Fruit fly (Drosophila melanogaster) whole organism, embryonic: ENCODE results near the gene Ykt6.

Source experiments
- ATbp ChIP-seq: fragments of 200-800 bp; sonication (Bioruptor generic); optimal IDR thresholded peaks from 2 replicates; lab custom pipeline; 2017; ENCODE audit warnings: missing biosample characterization, mild to moderate bottlenecking, missing genetic modification characterization, missing genetic modification reagents
- Aef1 ChIP-seq: fragments of 200-800 bp; sonication (Bioruptor generic); IDR thresholded peaks from 3 replicates; pipeline ENCODE4 v1.3.6; 2022; ENCODE audit warnings: missing biosample characterization, missing genetic modification characterization
- B-H2 ChIP-seq: fragments of 200-800 bp; sonication (Bioruptor generic); optimal IDR thresholded peaks from 2 replicates; lab custom pipeline; 2018; ENCODE audit warnings: missing biosample characterization, mild to moderate bottlenecking, missing genetic modification characterization
- CG1024 ChIP-seq: fragments of 200-800 bp; sonication (Bioruptor generic); IDR thresholded peaks from 2 replicates; pipeline ENCODE4 v1.3.6; 2022; ENCODE audit warnings: missing biosample characterization, missing genetic modification characterization
- CG10267 ChIP-seq: fragments of 200-800 bp; sonication (Bioruptor generic); optimal IDR thresholded peaks from 2 replicates; lab custom pipeline; 2018; ENCODE audit warnings: missing biosample characterization, mild to moderate bottlenecking, missing genetic modification characterization, moderate library complexity
- CG10274 ChIP-seq: fragments of 200-800 bp; sonication (Bioruptor generic); optimal IDR thresholded peaks from 3 replicates; lab custom pipeline; 2017; ENCODE audit warnings: missing biosample characterization, mild to moderate bottlenecking, missing genetic modification characterization
- CG11085 ChIP-seq: fragments of 200-800 bp; sonication (Bioruptor generic); IDR thresholded peaks from 2 replicates; pipeline ENCODE4 v1.3.6; 2022; ENCODE audit warnings: missing biosample characterization, missing genetic modification characterization
- CG11723 ChIP-seq: fragments of 200-800 bp; sonication (Bioruptor generic); optimal IDR thresholded peaks from 2 replicates; lab custom pipeline; 2017; ENCODE audit warnings: missing biosample characterization, mild to moderate bottlenecking, missing genetic modification characterization
- CG13424 ChIP-seq: fragments of 200-800 bp; sonication (Bioruptor generic); optimal IDR thresholded peaks from 2 replicates; lab custom pipeline; 2019; ENCODE audit warnings: missing biosample characterization, mild to moderate bottlenecking, missing genetic modification characterization, moderate library complexity
- CG13624 ChIP-seq: fragments of 200-800 bp; sonication (Bioruptor generic); optimal IDR thresholded peaks from 2 replicates; lab custom pipeline; 2016; ENCODE audit warnings: missing biosample characterization, missing genetic modification characterization
- CG14710 ChIP-seq: fragments of 200-800 bp; sonication (Bioruptor generic); optimal IDR thresholded peaks from 3 replicates; lab custom pipeline; 2019; ENCODE audit warnings: missing biosample characterization, mild to moderate bottlenecking, missing genetic modification characterization, moderate library complexity
- CG15269 ChIP-seq: fragments of 200-800 bp; sonication (Bioruptor generic); optimal IDR thresholded peaks from 2 replicates; lab custom pipeline; 2018; ENCODE audit warnings: missing biosample characterization, mild to moderate bottlenecking, missing genetic modification characterization, moderate library complexity
- CG17359 ChIP-seq: fragments of 200-800 bp; sonication (Bioruptor generic); optimal IDR thresholded peaks from 3 replicates; lab custom pipeline; 2018; ENCODE audit warnings: missing biosample characterization, mild to moderate bottlenecking, missing genetic modification characterization, moderate library complexity
- CG17612 ChIP-seq: fragments of 200-800 bp; sonication (Bioruptor generic); IDR thresholded peaks from 2 replicates; pipeline ENCODE4 v1.3.6; 2022; ENCODE audit warnings: missing biosample characterization, missing genetic modification characterization
- CG2199 ChIP-seq: fragments of 200-800 bp; sonication (Bioruptor generic); IDR thresholded peaks from 3 replicates; pipeline ENCODE4 v1.3.6; 2022; ENCODE audit warnings: missing biosample characterization, missing genetic modification characterization
- CG30020 ChIP-seq: fragments of 200-800 bp; optimal IDR thresholded peaks from 2 replicates; lab custom pipeline; 2019; ENCODE audit warnings: missing biosample characterization, mild to moderate bottlenecking, missing genetic modification characterization, moderate library complexity
- CG4820 ChIP-seq: fragments of 200-800 bp; sonication (Bioruptor generic); optimal IDR thresholded peaks from 3 replicates; lab custom pipeline; 2016; ENCODE audit warnings: missing biosample characterization, missing genetic modification characterization
- CG6689 ChIP-seq: fragments of 200-800 bp; sonication (Bioruptor generic); IDR thresholded peaks from 2 replicates; pipeline ENCODE4 v1.3.6; 2022; ENCODE audit warnings: missing biosample characterization, missing genetic modification characterization
- CG7839 ChIP-seq: fragments of 200-800 bp; sonication (Bioruptor generic); optimal IDR thresholded peaks from 3 replicates; lab custom pipeline; 2018; ENCODE audit warnings: missing biosample characterization, mild to moderate bottlenecking, missing genetic modification characterization, moderate library complexity
- CG7928 ChIP-seq: fragments of 200-800 bp; sonication (Bioruptor generic); optimal IDR thresholded peaks from 2 replicates; lab custom pipeline; 2017; ENCODE audit warnings: missing biosample characterization, mild to moderate bottlenecking, missing genetic modification characterization
- CG9876 ChIP-seq: fragments of 200-800 bp; sonication (Bioruptor generic); optimal IDR thresholded peaks from 2 replicates; lab custom pipeline; 2016; ENCODE audit warnings: missing biosample characterization, missing genetic modification characterization
- Deaf1 ChIP-seq: fragments of 200-800 bp; optimal IDR thresholded peaks from 3 replicates; lab custom pipeline; 2019; ENCODE audit warnings: missing biosample characterization, mild to moderate bottlenecking, missing genetic modification characterization, moderate library complexity
- Doc3 ChIP-seq: fragments of 200-800 bp; sonication (Bioruptor generic); IDR thresholded peaks from 3 replicates; pipeline ENCODE4 v1.3.6; 2022; ENCODE audit warnings: missing biosample characterization, missing genetic modification characterization; ENCODE audit not compliant: partially characterized antibody
- Eip74EF ChIP-seq, 2 experiments: fragments of 200-800 bp in 1 of 2; fragments of >200 bp in 1 of 2; sonication (Bioruptor generic) in 1 of 2; optimal IDR thresholded peaks; 2 replicates each; lab custom pipeline; 2017 to 2019; ENCODE audit warnings: missing biosample characterization in 2 of 2, missing genetic modification characterization in 2 of 2, mild to moderate bottlenecking in 1 of 2, moderate library complexity in 1 of 2
- Hey ChIP-seq: fragments of 200-800 bp; sonication (Bioruptor generic); optimal IDR thresholded peaks from 3 replicates; lab custom pipeline; 2018; ENCODE audit warnings: missing biosample characterization, mild to moderate bottlenecking, missing genetic modification characterization
- MBD-R2 ChIP-seq: fragments of 200-800 bp; sonication (Bioruptor generic); IDR thresholded peaks from 2 replicates; pipeline ENCODE4 v1.3.6; 2022; ENCODE audit warnings: missing biosample characterization, missing genetic modification characterization
- Mes4 ChIP-seq: fragments of 200-800 bp; sonication (Bioruptor generic); optimal IDR thresholded peaks from 2 replicates; lab custom pipeline; 2016; ENCODE audit warnings: missing biosample characterization, missing genetic modification characterization
- NFAT ChIP-seq: fragments of 200-800 bp; sonication (Bioruptor generic); IDR thresholded peaks from 2 replicates; pipeline ENCODE4 v1.3.6; 2022; ENCODE audit warnings: missing biosample characterization, missing genetic modification characterization
- Oli ChIP-seq: fragments of 200-800 bp; sonication (Bioruptor generic); optimal IDR thresholded peaks from 2 replicates; lab custom pipeline; 2018; ENCODE audit warnings: missing biosample characterization, mild to moderate bottlenecking, missing genetic modification characterization, moderate library complexity
- Sox100B ChIP-seq: fragments of 200-800 bp; sonication (Bioruptor generic); optimal IDR thresholded peaks from 3 replicates; lab custom pipeline; 2018; ENCODE audit warnings: missing biosample characterization, mild to moderate bottlenecking, missing genetic modification characterization
- Vsx1 ChIP-seq: fragments of 200-800 bp; sonication (Bioruptor generic); optimal IDR thresholded peaks from 2 replicates; lab custom pipeline; 2017; ENCODE audit warnings: missing biosample characterization, mild to moderate bottlenecking, missing genetic modification characterization, missing genetic modification reagents
- Xbp1 ChIP-seq: fragments of 200-800 bp; sonication (Bioruptor generic); optimal IDR thresholded peaks from 3 replicates; lab custom pipeline; 2016; ENCODE audit warnings: missing biosample characterization, mild to moderate bottlenecking, missing genetic modification characterization
- bbx ChIP-seq: fragments of 200-800 bp; sonication (Bioruptor generic); IDR thresholded peaks from 2 replicates; pipeline ENCODE4 v1.3.6; 2022; ENCODE audit warnings: missing biosample characterization, missing genetic modification characterization; ENCODE audit not compliant: partially characterized antibody
- cg ChIP-seq: fragments of 200-800 bp; sonication (Bioruptor generic); optimal IDR thresholded peaks from 3 replicates; lab custom pipeline; 2019; ENCODE audit warnings: missing biosample characterization, mild to moderate bottlenecking, missing genetic modification characterization, moderate library complexity
- da ChIP-seq: fragments of 200-800 bp; sonication (Bioruptor generic); optimal IDR thresholded peaks from 2 replicates; lab custom pipeline; 2016; ENCODE audit warnings: missing biosample characterization, missing genetic modification characterization
- eyg ChIP-seq: fragments of 200-800 bp; sonication (Bioruptor generic); optimal IDR thresholded peaks from 3 replicates; lab custom pipeline; 2016; ENCODE audit warnings: missing biosample characterization, missing genetic modification characterization
- gem ChIP-seq: fragments of 200-800 bp; sonication (Bioruptor generic); optimal IDR thresholded peaks from 2 replicates; lab custom pipeline; 2019; ENCODE audit warnings: missing biosample characterization, mild to moderate bottlenecking, missing genetic modification characterization, moderate library complexity
- hbn ChIP-seq: fragments of 200-800 bp; sonication (Bioruptor generic); IDR thresholded peaks from 2 replicates; pipeline ENCODE4 v1.3.6; 2022; ENCODE audit warnings: missing biosample characterization, missing genetic modification characterization; ENCODE audit not compliant: partially characterized antibody
- insv ChIP-seq, 2 experiments: fragments of 200-800 bp; sonication (Bioruptor generic); optimal IDR thresholded peaks; 3 replicates each; lab custom pipeline; 2016 to 2018; ENCODE audit warnings: missing biosample characterization in 2 of 2, missing genetic modification characterization in 2 of 2
- lmd ChIP-seq: fragments of 200-800 bp; sonication (Bioruptor generic); IDR thresholded peaks from 2 replicates; pipeline ENCODE4 v1.3.6; 2022; ENCODE audit warnings: missing biosample characterization, missing genetic modification characterization
- nmo ChIP-seq: fragments of 200-800 bp; sonication (Bioruptor generic); optimal IDR thresholded peaks from 2 replicates; lab custom pipeline; 2018; ENCODE audit warnings: missing biosample characterization, mild to moderate bottlenecking, missing genetic modification characterization, moderate library complexity
- sd ChIP-seq: fragments of 200-800 bp; sonication (Bioruptor generic); optimal IDR thresholded peaks from 3 replicates; lab custom pipeline; 2018; ENCODE audit warnings: missing biosample characterization, mild to moderate bottlenecking, missing genetic modification characterization, moderate library complexity
- shn ChIP-seq: fragments of 200-800 bp; sonication (Bioruptor generic); optimal IDR thresholded peaks from 3 replicates; lab custom pipeline; 2016; ENCODE audit warnings: missing biosample characterization, missing genetic modification characterization
- trh ChIP-seq: fragments of 200-800 bp; sonication (Bioruptor generic); optimal IDR thresholded peaks from 2 replicates; lab custom pipeline; 2016; ENCODE audit warnings: missing biosample characterization, missing genetic modification characterization
- ttk ChIP-seq: fragments of 200-800 bp; sonication (Bioruptor generic); IDR thresholded peaks from 2 replicates; pipeline ENCODE4 v2.1.2; 2022; ENCODE audit warnings: missing biosample characterization, missing genetic modification characterization
- z ChIP-seq: fragments of 200-800 bp; sonication (Bioruptor generic); IDR thresholded peaks from 3 replicates; pipeline ENCODE4 v1.3.6; 2022; ENCODE audit warnings: missing biosample characterization, missing genetic modification characterization
- zfh1 ChIP-seq: fragments of 200-800 bp; sonication (Bioruptor generic); IDR thresholded peaks from 3 replicates; pipeline ENCODE4 v1.3.6; 2022; ENCODE audit warnings: missing biosample characterization, missing genetic modification characterization

Ykt6 gene

dm6 chrX:7901153-7902038, 18.8 kb upstream of the Ykt6 start, which contains the start of the genes RpS6 and bys (continued):
- TF ChIP-seq Vsx1 (GFP tag; lab: Kevin White, UChicago) (no peak), Doc3 (peak; percentile 71; the same call in 2 of the 3 replicates), MBD-R2 (peak; percentile 38), CG7928 (peak; percentile 82), Oli (tag; lab: Kevin White, UChicago) (peak; percentile 33), ATbp (no peak), CG11723 (GFP tag; lab: Kevin White, UChicago) (peak; percentile 13), sd (tag; lab: Kevin White, UChicago) (no peak), bbx (peak; percentile 91), Aef1 (0 out of 3 replicates have a peak, but pooled peaks have one; percentile 15), da (GFP tag; lab: Kevin White, UChicago) (no peak), CG7839 (tag; lab: Kevin White, UChicago) (peak; percentile 49), z (GFP tag; lab: Robert Waterston, UW) (0 out of 3 replicates have a peak, but pooled peaks have one; percentile 22), CG13624 (peak; percentile 32), CG10267 (tag; lab: Kevin White, UChicago) (peak; percentile 63), CG17359 (peak; percentile 14), CG14710 (tag; lab: Kevin White, UChicago) (peak; percentile 65), Mes4 (peak; percentile 64), CG13424 (peak; percentile 11), insv (GFP tag; optimal IDR thresholded peaks at IDR 0.05; lab: Kevin White, UChicago) (no peak), Xbp1 (GFP tag; lab: Kevin White, UChicago) (peak; percentile 54), CG17612 (no peak), nmo (GFP tag; lab: Kevin White, UChicago) (peak; percentile 58), Eip74EF (GFP tag; optimal IDR thresholded peaks at IDR 0.05; lab: Kevin White, UChicago) (peak in 1 of 2 experiments; percentile 34), CG11085 (GFP tag; lab: Robert Waterston, UW) (peak; percentile 55), cg (no peak), lmd (GFP tag; lab: Robert Waterston, UW) (peak; percentile 30; the same call in 1 of the 2 replicates), zfh1 (GFP tag; lab: Robert Waterston, UW) (peak; percentile 69), CG2199 (GFP tag; lab: Robert Waterston, UW) (peak; percentile 79; the same call in 1 of the 3 replicates), Hey (no peak), CG15269 (tag; lab: Kevin White, UChicago) (peak; percentile 24), eyg (GFP tag; lab: Kevin White, UChicago) (peak; percentile 6), CG9876 (GFP tag; lab: Kevin White, UChicago) (peak; percentile 6), CG30020 (tag; lab: Kevin White, UChicago) (peak; percentile 30), NFAT (GFP tag; lab: Robert Waterston, UW) (peak; percentile 81), CG10274 (peak; percentile 46), CG1024 (no peak), hbn (GFP tag; lab: Robert Waterston, UW) (peak; percentile 58), ttk (GFP tag; lab: Robert Waterston, UW) (peak; percentile 51; the same call in 1 of the 2 replicates), CG4820 (GFP tag; lab: Kevin White, UChicago) (peak; percentile 8), shn (GFP tag; lab: Kevin White, UChicago) (no peak), gem (tag; lab: Kevin White, UChicago) (peak; percentile 50), trh (GFP tag; lab: Kevin White, UChicago) (no peak), CG6689 (GFP tag; lab: Robert Waterston, UW) (peak; percentile 5; the same call in 1 of the 2 replicates), Sox100B (GFP tag; lab: Kevin White, UChicago) (peak; percentile 61), Deaf1 (tag; lab: Kevin White, UChicago) (no peak), B-H2 (peak; percentile 40)
